Fruit fly (Drosophila melanogaster): Measurements from ENCODE around the gene CG43057.

DNA sequence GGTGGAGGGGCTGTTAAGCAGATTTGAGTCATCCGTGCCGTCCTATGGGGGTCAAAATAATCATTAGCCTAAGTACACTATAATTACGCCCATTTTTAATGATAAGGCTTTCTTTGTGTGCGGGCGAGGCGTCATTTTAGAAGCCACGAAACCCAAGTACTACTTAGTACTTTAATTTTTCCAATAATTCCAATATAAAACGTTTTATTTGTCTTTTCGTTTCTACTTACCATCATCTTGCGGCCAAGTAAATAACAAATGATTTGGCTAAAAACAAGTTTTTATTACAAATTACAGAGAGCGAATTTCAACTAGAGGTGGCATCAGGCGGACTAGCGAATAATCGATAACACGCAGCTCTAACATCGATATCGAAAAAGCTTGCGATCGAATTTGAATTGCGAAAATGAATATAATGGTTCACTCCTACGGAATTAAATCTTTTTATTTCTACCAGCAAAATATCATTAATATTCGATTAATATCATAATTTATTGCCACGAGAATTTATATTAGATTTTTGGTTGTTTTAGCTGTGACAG lies 23.3 kb downstream of the CG43057 start, which contains the start of gene Snx6:
- TF ChIP-seq CG14655 (GFP tag; optimal IDR thresholded peaks at IDR 0.05) (no peak), CG32121 (GFP tag; IDR thresholded peaks at IDR 0.05) (no peak), CG10348 (GFP tag; IDR thresholded peaks at IDR 0.05) (no peak), CG15710 (tag; optimal IDR thresholded peaks at IDR 0.05) (no peak), Ets98B (GFP tag; IDR thresholded peaks at IDR 0.05) (no peak), CG34367 (tag; optimal IDR thresholded peaks at IDR 0.05) (no peak), rn (GFP tag; IDR thresholded peaks at IDR 0.05) (no peak), EcR (GFP tag; optimal IDR thresholded peaks at IDR 0.05) (peak; percentile 39), gl (tag; optimal IDR thresholded peaks at IDR 0.05) (no peak), CG13204 (GFP tag; optimal IDR thresholded peaks at IDR 0.05) (no peak), Snoo (tag; optimal IDR thresholded peaks at IDR 0.05) (no peak), Pif1B (GFP tag; optimal IDR thresholded peaks at IDR 0.05) (no peak)

Measured in whole organism, pupa.